Worm (Caenorhabditis elegans) whole organism, young adult: ENCODE data around the gene F54F7.2.

Source experiments
- B0019.2 ChIP-seq: fragments of 200-800 bp; sonication (Bioruptor generic); conservative IDR thresholded peaks from 2 replicates; pipeline ENCODE4 v1.3.6; 2022; ENCODE audit warnings: missing genetic modification reagents, missing genetic modification characterization, missing compliant biosample characterization
- F33H1.4 ChIP-seq: fragments of 200-800 bp; sonication (Bioruptor generic); IDR thresholded peaks from 2 replicates; pipeline ENCODE4 v1.3.6; 2022; ENCODE audit warnings: missing genetic modification reagents, missing genetic modification characterization, missing compliant biosample characterization
- F37B4.10 ChIP-seq: fragments of 200-800 bp; sonication (Bioruptor generic); IDR thresholded peaks from 2 replicates; pipeline ENCODE4 v1.3.6; 2022; ENCODE audit warnings: missing genetic modification characterization, missing compliant biosample characterization
- F55B11.4 ChIP-seq: sonication (generic microtip); optimal IDR thresholded peaks from 2 replicates; lab custom pipeline; 2016; ENCODE audit warnings: missing compliant biosample characterization, missing genetic modification characterization, borderline replicate concordance; ENCODE audit not compliant: insufficient read depth
- F57A8.1 ChIP-seq: fragments of 200-800 bp; sonication (Bioruptor generic); optimal IDR thresholded peaks from 2 replicates; lab custom pipeline; 2018; ENCODE audit warnings: mild to moderate bottlenecking, missing genetic modification characterization, moderate library complexity, missing compliant biosample characterization
- Y53G8AR.9 ChIP-seq: fragments of 200-800 bp; sonication (Bioruptor generic); conservative IDR thresholded peaks from 2 replicates; pipeline ENCODE4 v1.3.6; 2022; ENCODE audit warnings: missing genetic modification reagents, missing genetic modification characterization, missing compliant biosample characterization
- Y67H2A.10 ChIP-seq: fragments of 200-800 bp; sonication (Bioruptor generic); conservative IDR thresholded peaks from 2 replicates; pipeline ENCODE4 v1.3.6; 2022; ENCODE audit warnings: missing genetic modification reagents, missing genetic modification characterization, missing compliant biosample characterization
- akir-1 ChIP-seq: fragments of 200-800 bp; sonication (Bioruptor generic); optimal IDR thresholded peaks from 2 replicates; lab custom pipeline; 2018; ENCODE audit warnings: mild to moderate bottlenecking, missing genetic modification characterization, moderate library complexity, missing compliant biosample characterization
- aptf-2 ChIP-seq: fragments of 200-800 bp; sonication (Bioruptor generic); conservative IDR thresholded peaks from 2 replicates; pipeline ENCODE4 v1.3.6; 2022; ENCODE audit warnings: missing genetic modification reagents, missing genetic modification characterization, missing compliant biosample characterization
- attf-3 ChIP-seq: fragments of 200-800 bp; sonication (Bioruptor generic); conservative IDR thresholded peaks from 2 replicates; pipeline ENCODE4 v1.3.6; 2022; ENCODE audit warnings: missing genetic modification reagents, missing genetic modification characterization, missing compliant biosample characterization
- attf-5 ChIP-seq: fragments of 200-800 bp; sonication (Bioruptor generic); optimal IDR thresholded peaks from 2 replicates; lab custom pipeline; 2018; ENCODE audit warnings: mild to moderate bottlenecking, missing genetic modification characterization, missing compliant biosample characterization
- bed-2 ChIP-seq: fragments of 200-800 bp; sonication (Bioruptor generic); IDR thresholded peaks from 2 replicates; pipeline ENCODE4 v1.3.6; 2022; ENCODE audit warnings: missing genetic modification reagents, missing genetic modification characterization, missing compliant biosample characterization
- cebp-1 ChIP-seq, 2 experiments: fragments of 200-800 bp in 1 of 2; sonication (Bioruptor generic) in 1 of 2; sonication (generic microtip) in 1 of 2; IDR thresholded peaks in 1 of 2; optimal IDR thresholded peaks in 1 of 2; 2 replicates each; pipeline versions ENCODE4 v1.3.6 to Lab custom; 2017 to 2022; ENCODE audit warnings: missing compliant biosample characterization in 2 of 2, missing genetic modification characterization in 2 of 2, mild to moderate bottlenecking in 1 of 2, missing genetic modification reagents in 1 of 2, moderate library complexity in 1 of 2
- ceh-100 ChIP-seq: fragments of 200-800 bp; sonication (Bioruptor generic); IDR thresholded peaks from 2 replicates; pipeline ENCODE4 v1.3.6; 2022; ENCODE audit warnings: missing genetic modification reagents, missing genetic modification characterization, missing compliant biosample characterization
- chd-7 ChIP-seq: sonication (generic microtip); optimal IDR thresholded peaks from 2 replicates; lab custom pipeline; 2016; ENCODE audit warnings: mild to moderate bottlenecking, missing genetic modification characterization, moderate library complexity, missing compliant biosample characterization
- die-1 ChIP-seq: sonication (generic microtip); optimal IDR thresholded peaks from 2 replicates; lab custom pipeline; 2016; ENCODE audit warnings: missing genotype, mild to moderate bottlenecking, missing genetic modification characterization, missing compliant biosample characterization
- egl-18 ChIP-seq: fragments of 200-800 bp; sonication (Bioruptor generic); IDR thresholded peaks from 2 replicates; pipeline ENCODE4 v1.3.6; 2022; ENCODE audit warnings: missing genetic modification reagents, missing genetic modification characterization, missing compliant biosample characterization
- egl-44 ChIP-seq: fragments of 200-800 bp; sonication (Bioruptor generic); IDR thresholded peaks from 2 replicates; pipeline ENCODE4 v1.3.6; 2022; ENCODE audit warnings: missing genetic modification reagents, missing genetic modification characterization, missing compliant biosample characterization
- egrh-3 ChIP-seq: fragments of 200-800 bp; sonication (Bioruptor generic); IDR thresholded peaks from 2 replicates; pipeline ENCODE4 v1.3.6; 2022; ENCODE audit warnings: missing genetic modification reagents, missing genetic modification characterization, missing compliant biosample characterization
- him-1 ChIP-seq: sonication (generic microtip); optimal IDR thresholded peaks from 2 replicates; lab custom pipeline; 2016; ENCODE audit warnings: missing genotype, missing genetic modification reagents, missing genetic modification characterization, missing compliant biosample characterization
- hmg-1.2 ChIP-seq: fragments of 200-800 bp; sonication (Bioruptor generic); IDR thresholded peaks from 2 replicates; pipeline ENCODE4 v1.3.6; 2022; ENCODE audit warnings: missing genetic modification reagents, missing genetic modification characterization, missing compliant biosample characterization
- hmg-20 ChIP-seq: fragments of 200-800 bp; sonication (Bioruptor generic); IDR thresholded peaks from 2 replicates; pipeline ENCODE4 v1.3.6; 2022; ENCODE audit warnings: missing genetic modification reagents, missing genetic modification characterization, missing compliant biosample characterization
- hrde-1 ChIP-seq: sonication (generic microtip); optimal IDR thresholded peaks from 2 replicates; lab custom pipeline; 2016; ENCODE audit warnings: missing genetic modification characterization, mild to moderate bottlenecking, missing compliant biosample characterization, moderate library complexity, missing genotype, missing genetic modification reagents, borderline replicate concordance
- hsf-1 ChIP-seq: fragments of 200-800 bp; sonication (Bioruptor generic); IDR thresholded peaks from 2 replicates; pipeline ENCODE4 v1.3.6; 2022; ENCODE audit warnings: missing genetic modification reagents, missing genetic modification characterization, missing compliant biosample characterization
- let-607 ChIP-seq, 2 experiments: fragments of 200-800 bp in 1 of 2; sonication (Bioruptor generic) in 1 of 2; sonication (generic microtip) in 1 of 2; optimal IDR thresholded peaks; 2 replicates each; lab custom pipeline; 2016 to 2018; ENCODE audit warnings: mild to moderate bottlenecking in 2 of 2, missing compliant biosample characterization in 2 of 2, missing genetic modification characterization in 2 of 2, moderate library complexity in 2 of 2, missing genotype in 1 of 2
- lin-35 ChIP-seq, 3 experiments: fragments of 150-350 bp in 2 of 3; sonication (generic microtip) in 1 of 3; optimal IDR thresholded peaks; 2 replicates each; lab custom pipeline; 2014 to 2018; ENCODE audit warnings: missing biosample characterization in 3 of 3, missing genetic modification characterization in 3 of 3, missing genetic modification reagents in 3 of 3
- lin-40 ChIP-seq: sonication (generic microtip); optimal IDR thresholded peaks from 2 replicates; lab custom pipeline; 2016; ENCODE audit warnings: missing genetic modification characterization, mild to moderate bottlenecking, missing compliant biosample characterization, missing genotype, missing genetic modification reagents
- lin-54 ChIP-seq: fragments of 200-800 bp; sonication (Bioruptor generic); optimal IDR thresholded peaks from 2 replicates; lab custom pipeline; 2018; ENCODE audit warnings: mild to moderate bottlenecking, missing genetic modification characterization, missing compliant biosample characterization
- madf-3 ChIP-seq: fragments of 200-800 bp; sonication (Bioruptor generic); IDR thresholded peaks from 2 replicates; pipeline ENCODE4 v1.3.6; 2022; ENCODE audit warnings: missing genetic modification reagents, missing genetic modification characterization, missing compliant biosample characterization
- madf-6 ChIP-seq: fragments of 200-800 bp; sonication (Bioruptor generic); IDR thresholded peaks from 2 replicates; pipeline ENCODE4 v1.3.6; 2022; ENCODE audit warnings: missing genetic modification reagents, missing genetic modification characterization, missing compliant biosample characterization
- mcd-1 ChIP-seq: fragments of 200-800 bp; sonication (Bioruptor generic); IDR thresholded peaks from 2 replicates; pipeline ENCODE4 v1.3.6; 2022; ENCODE audit warnings: missing genetic modification reagents, missing genetic modification characterization, missing compliant biosample characterization
- mel-28 ChIP-seq: sonication (generic microtip); optimal IDR thresholded peaks from 2 replicates; lab custom pipeline; 2016; ENCODE audit warnings: borderline replicate concordance, mild to moderate bottlenecking, missing genetic modification characterization, missing compliant biosample characterization
- mxl-1 ChIP-seq: sonication (generic microtip); optimal IDR thresholded peaks from 2 replicates; lab custom pipeline; 2016; ENCODE audit warnings: missing genetic modification characterization, missing compliant biosample characterization
- nfya-2 ChIP-seq: fragments of 200-800 bp; sonication (Bioruptor generic); IDR thresholded peaks from 2 replicates; pipeline ENCODE4 v1.3.6; 2022; ENCODE audit warnings: missing genetic modification reagents, missing genetic modification characterization, missing compliant biosample characterization
- nhr-120 ChIP-seq: fragments of 200-800 bp; sonication (Bioruptor generic); IDR thresholded peaks from 2 replicates; pipeline ENCODE4 v1.3.6; 2022; ENCODE audit warnings: missing genetic modification characterization, missing compliant biosample characterization
- nhr-27 ChIP-seq: fragments of 200-800 bp; sonication (Bioruptor generic); optimal IDR thresholded peaks from 2 replicates; lab custom pipeline; 2018; ENCODE audit warnings: mild to moderate bottlenecking, missing genetic modification characterization, moderate library complexity, missing compliant biosample characterization
- nhr-80 ChIP-seq: sonication (generic microtip); optimal IDR thresholded peaks from 2 replicates; lab custom pipeline; 2016; ENCODE audit warnings: missing genetic modification characterization, missing compliant biosample characterization
- nhr-90 ChIP-seq: sonication (generic microtip); optimal IDR thresholded peaks from 2 replicates; lab custom pipeline; 2016; ENCODE audit warnings: missing genotype, mild to moderate bottlenecking, missing genetic modification characterization, missing compliant biosample characterization
- rpc-1 ChIP-seq, 2 experiments: fragments of 150-350 bp in 1 of 2; sonication (generic microtip) in 1 of 2; optimal IDR thresholded peaks; 2 replicates each; lab custom pipeline; 2014 to 2018; ENCODE audit warnings: missing biosample characterization in 1 of 2, missing genetic modification characterization in 1 of 2, missing genetic modification reagents in 1 of 2, missing genotype in 1 of 2
- sdz-38 ChIP-seq: sonication (generic microtip); optimal IDR thresholded peaks from 2 replicates; lab custom pipeline; 2016; ENCODE audit warnings: missing genotype, missing genetic modification characterization, missing compliant biosample characterization
- snpc-1.1 ChIP-seq: sonication (generic microtip); optimal IDR thresholded peaks from 2 replicates; lab custom pipeline; 2017; ENCODE audit warnings: missing genetic modification characterization, mild to moderate bottlenecking, missing compliant biosample characterization, antibody characterized with exemption, moderate library complexity, missing genotype, missing genetic modification reagents; ENCODE audit not compliant: insufficient read depth
- tbx-9 ChIP-seq: sonication (generic microtip); optimal IDR thresholded peaks from 2 replicates; lab custom pipeline; 2016; ENCODE audit warnings: borderline replicate concordance, missing genetic modification characterization, inconsistent platforms, missing compliant biosample characterization
- zfh-2 ChIP-seq: fragments of 200-800 bp; sonication (Bioruptor generic); conservative IDR thresholded peaks from 2 replicates; pipeline ENCODE4 v1.3.6; 2022; ENCODE audit warnings: missing genetic modification reagents, missing genetic modification characterization, missing compliant biosample characterization
- zim-3 ChIP-seq: sonication (generic microtip); optimal IDR thresholded peaks from 2 replicates; lab custom pipeline; 2017; ENCODE audit warnings: mild to moderate bottlenecking, missing genetic modification characterization, moderate library complexity, missing compliant biosample characterization
- ztf-22 ChIP-seq: fragments of 200-800 bp; sonication (Bioruptor generic); optimal IDR thresholded peaks from 2 replicates; lab custom pipeline; 2018; ENCODE audit warnings: mild to moderate bottlenecking, missing genetic modification characterization, moderate library complexity, missing compliant biosample characterization
- ztf-28 ChIP-seq: fragments of 200-800 bp; sonication (Bioruptor generic); IDR thresholded peaks from 2 replicates; pipeline ENCODE4 v1.3.6; 2022; ENCODE audit warnings: missing genetic modification reagents, missing genetic modification characterization, missing compliant biosample characterization
- ztf-3 ChIP-seq: fragments of 200-800 bp; sonication (Bioruptor generic); optimal IDR thresholded peaks from 2 replicates; lab custom pipeline; 2018; ENCODE audit warnings: mild to moderate bottlenecking, missing genetic modification characterization, missing compliant biosample characterization

F54F7.2 gene

DNA sequence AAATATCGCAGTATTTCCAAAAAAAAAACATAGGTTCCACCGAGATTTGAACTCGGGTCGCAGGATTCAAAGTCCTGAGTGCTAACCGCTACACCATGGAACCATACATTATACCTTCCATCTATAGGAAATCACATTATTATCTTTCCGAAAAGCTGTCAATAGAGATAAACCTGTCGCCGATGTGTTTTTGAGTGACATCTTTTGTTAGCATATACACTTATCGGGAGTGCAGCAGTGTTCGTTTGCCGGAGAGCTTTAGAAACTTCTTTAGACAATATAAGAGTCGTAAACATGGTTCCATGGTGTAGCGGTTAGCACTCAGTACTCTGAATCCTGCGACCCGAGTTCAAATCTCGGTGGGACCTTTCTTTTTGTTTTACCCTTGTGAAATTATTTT, 28.7 kb downstream of the F54F7.2 start (continued):
- TF ChIP-seq ceh-100 (GFP tag; lab: Robert Waterston, UW): 0 out of 2 replicates have a peak, but pooled peaks have one; percentile 23
- TF ChIP-seq mel-28 (tag; lab: Kevin White, UChicago): no peak
- no peak for TF ChIP-seq F37B4.10
- no peak for TF ChIP-seq lin-54 (GFP tag; lab: Kevin White, UChicago)
- TF ChIP-seq bed-2 (GFP tag; lab: Robert Waterston, UW): no peak
- TF ChIP-seq mxl-1 (tag; lab: Kevin White, UChicago): no peak
- no peak for TF ChIP-seq egl-18
- 0 out of 2 replicates have a peak, but pooled peaks have one; percentile 29 for TF ChIP-seq nhr-120 (GFP tag; lab: Robert Waterston, UW)
- TF ChIP-seq mcd-1 (GFP tag; lab: Robert Waterston, UW): no peak
- no peak for TF ChIP-seq nfya-2 (GFP tag; lab: Robert Waterston, UW)
- peak; percentile 88 for TF ChIP-seq rpc-1 (optimal IDR thresholded peaks at IDR 0.05; lab: Kevin White, UChicago)
- peak; percentile 92 for TF ChIP-seq rpc-1 (tag; optimal IDR thresholded peaks at IDR 0.05; lab: Kevin White, UChicago)
- no peak for TF ChIP-seq snpc-1.1
- no peak for TF ChIP-seq lin-35 (GFP tag; optimal IDR thresholded peaks at IDR 0.05; lab: Kevin White, UChicago)
- TF ChIP-seq let-607 (tag; optimal IDR thresholded peaks at IDR 0.05; lab: Kevin White, UChicago): no peak
- TF ChIP-seq aptf-2: no peak
- TF ChIP-seq madf-3 (GFP tag; lab: Robert Waterston, UW): no peak
- TF ChIP-seq zfh-2 (GFP tag; lab: Robert Waterston, UW): no peak
- no peak for TF ChIP-seq sdz-38 (tag; lab: Kevin White, UChicago)
- TF ChIP-seq hrde-1 (tag; lab: Kevin White, UChicago): no peak
- TF ChIP-seq F33H1.4 (GFP tag; lab: Robert Waterston, UW): no peak
- TF ChIP-seq die-1 (tag; lab: Kevin White, UChicago): peak; percentile 44
- TF ChIP-seq attf-3 (GFP tag; lab: Robert Waterston, UW): no peak
- TF ChIP-seq madf-6: peak; percentile 19; the same call in 1 of the 2 replicates
- TF ChIP-seq egrh-3 (GFP tag; lab: Robert Waterston, UW): no peak
- TF ChIP-seq hmg-20 (GFP tag; lab: Robert Waterston, UW): no peak
- peak; percentile 28 for TF ChIP-seq him-1 (tag; lab: Kevin White, UChicago)
- peak; percentile 17 for TF ChIP-seq attf-5 (GFP tag; lab: Kevin White, UChicago)
- peak; percentile 56 for TF ChIP-seq nhr-90 (tag; lab: Kevin White, UChicago)
- TF ChIP-seq nhr-27 (tag; lab: Kevin White, UChicago): no peak
- TF ChIP-seq F57A8.1: no peak
- TF ChIP-seq F55B11.4: no peak
- peak; percentile 66 for TF ChIP-seq hmg-1.2 (GFP tag; lab: Robert Waterston, UW)
- TF ChIP-seq akir-1 (GFP tag; lab: Kevin White, UChicago): no peak
- no peak for TF ChIP-seq zim-3 (tag; lab: Kevin White, UChicago)
- TF ChIP-seq ztf-28 (GFP tag; lab: Robert Waterston, UW): no peak
- TF ChIP-seq lin-40 (tag; lab: Kevin White, UChicago): no peak
- peak; percentile 83; the same call in 1 of the 2 replicates for TF ChIP-seq egl-44 (GFP tag; lab: Robert Waterston, UW)
- peak; percentile 71; the same call in 1 of the 2 replicates for TF ChIP-seq Y53G8AR.9 (GFP tag; lab: Robert Waterston, UW)
- TF ChIP-seq cebp-1 (GFP tag; IDR thresholded peaks at IDR 0.05; lab: Robert Waterston, UW): no peak
- no peak for TF ChIP-seq cebp-1 (tag; optimal IDR thresholded peaks at IDR 0.05; lab: Kevin White, UChicago)
- no peak for TF ChIP-seq B0019.2 (GFP tag; lab: Robert Waterston, UW)
- TF ChIP-seq tbx-9 (tag; lab: Kevin White, UChicago): no peak
- no peak for TF ChIP-seq chd-7 (tag; lab: Kevin White, UChicago)
- TF ChIP-seq ztf-22 (GFP tag; lab: Kevin White, UChicago): no peak
- no peak for TF ChIP-seq ztf-3 (GFP tag; lab: Kevin White, UChicago)
- TF ChIP-seq hsf-1 (GFP tag; lab: Robert Waterston, UW): no peak
- no peak for TF ChIP-seq Y67H2A.10 (GFP tag; lab: Robert Waterston, UW)
- TF ChIP-seq nhr-80 (tag; lab: Kevin White, UChicago): peak; percentile 17
